Worm (Caenorhabditis elegans) whole organism, L3 larva: ENCODE measurements around the gene F43E2.1.
A peak's percentile ranks its signal among the peaks of the same experiment; 100 is the strongest.

Experiments used
- R02D3.7 ChIP-seq: fragments of 150-350 bp; optimal IDR thresholded peaks from 2 replicates; lab custom pipeline; 2014; ENCODE audit warnings: missing biosample characterization, missing genetic modification characterization
- ZK546.5 ChIP-seq: sonication (generic microtip); optimal IDR thresholded peaks from 2 replicates; lab custom pipeline; 2017; ENCODE audit warnings: missing biosample characterization, missing genetic modification characterization
- aly-2 ChIP-seq: fragments of 150-350 bp; optimal IDR thresholded peaks from 2 replicates; lab custom pipeline; 2014; ENCODE audit warnings: missing biosample characterization, missing genetic modification characterization
- ama-1 ChIP-seq: fragments of 150-350 bp; optimal IDR thresholded peaks from 2 replicates; lab custom pipeline; 2018
- ceh-16 ChIP-seq: sonication (generic microtip); optimal IDR thresholded peaks from 2 replicates; lab custom pipeline; 2017; ENCODE audit warnings: missing biosample characterization, missing genetic modification characterization
- ceh-28 ChIP-seq: fragments of 150-350 bp; optimal IDR thresholded peaks from 2 replicates; lab custom pipeline; 2014; ENCODE audit warnings: missing biosample characterization, missing genetic modification reagents, missing genetic modification characterization
- ceh-82 ChIP-seq: fragments of 150-350 bp; optimal IDR thresholded peaks from 2 replicates; lab custom pipeline; 2014; ENCODE audit warnings: missing biosample characterization, missing genetic modification characterization
- ceh-9 ChIP-seq: sonication (generic microtip); optimal IDR thresholded peaks from 2 replicates; lab custom pipeline; 2018; ENCODE audit warnings: missing biosample characterization, missing genetic modification characterization
- daf-12 ChIP-seq: fragments of 150-350 bp; optimal IDR thresholded peaks from 2 replicates; lab custom pipeline; 2014; ENCODE audit warnings: missing biosample characterization, missing genetic modification reagents, missing genetic modification characterization
- egl-5 ChIP-seq: fragments of 150-350 bp; optimal IDR thresholded peaks from 2 replicates; lab custom pipeline; 2017; ENCODE audit warnings: missing biosample characterization, missing genetic modification reagents, missing genetic modification characterization, inconsistent platforms
- elt-1 ChIP-seq: fragments of 150-350 bp; optimal IDR thresholded peaks from 2 replicates; lab custom pipeline; 2014; ENCODE audit warnings: missing biosample characterization, missing genetic modification characterization
- elt-2 ChIP-seq: sonication (generic microtip); optimal IDR thresholded peaks from 2 replicates; lab custom pipeline; 2016; ENCODE audit warnings: missing genetic modification reagents, mild to moderate bottlenecking, missing genetic modification characterization, missing compliant biosample characterization
- eor-1 ChIP-seq, 2 experiments: fragments of 150-350 bp; optimal IDR thresholded peaks; 2 replicates each; lab custom pipeline; 2014 to 2018; ENCODE audit warnings: missing biosample characterization in 2 of 2, missing genetic modification characterization in 2 of 2
- fkh-2 ChIP-seq: fragments of 150-350 bp; optimal IDR thresholded peaks from 2 replicates; lab custom pipeline; 2014; ENCODE audit warnings: missing biosample characterization, missing genetic modification reagents, missing genetic modification characterization
- fos-1 ChIP-seq: fragments of 150-350 bp; optimal IDR thresholded peaks from 2 replicates; lab custom pipeline; 2014; ENCODE audit warnings: missing biosample characterization, missing genetic modification characterization
- hmg-11 ChIP-seq: sonication (generic microtip); optimal IDR thresholded peaks from 2 replicates; lab custom pipeline; 2016; ENCODE audit warnings: missing genetic modification characterization, missing compliant biosample characterization
- jun-1 ChIP-seq: fragments of 150-350 bp; optimal IDR thresholded peaks from 2 replicates; lab custom pipeline; 2014; ENCODE audit warnings: missing biosample characterization, missing genetic modification reagents, missing genetic modification characterization
- lin-15B ChIP-seq: fragments of 150-350 bp; optimal IDR thresholded peaks from 2 replicates; lab custom pipeline; 2014; ENCODE audit warnings: missing biosample characterization, missing genetic modification characterization
- lin-39 ChIP-seq: fragments of 150-350 bp; optimal IDR thresholded peaks from 2 replicates; lab custom pipeline; 2018; ENCODE audit warnings: missing biosample characterization, missing genetic modification reagents, missing genetic modification characterization
- lsy-12 ChIP-seq: sonication (generic microtip); optimal IDR thresholded peaks from 2 replicates; lab custom pipeline; 2016; ENCODE audit warnings: mild to moderate bottlenecking, missing genetic modification characterization, missing compliant biosample characterization
- mdl-1 ChIP-seq: fragments of 150-350 bp; optimal IDR thresholded peaks from 2 replicates; lab custom pipeline; 2014; ENCODE audit warnings: missing biosample characterization, missing genetic modification characterization
- mml-1 ChIP-seq: fragments of 150-350 bp; sonication (generic microtip); optimal IDR thresholded peaks from 3 replicates; lab custom pipeline; 2014; ENCODE audit warnings: missing biosample characterization, missing genetic modification characterization
- nfya-1 ChIP-seq: sonication (generic microtip); optimal IDR thresholded peaks from 2 replicates; lab custom pipeline; 2017; ENCODE audit warnings: missing genetic modification characterization, mild to moderate bottlenecking, missing compliant biosample characterization, antibody characterized with exemption, moderate library complexity; ENCODE audit not compliant: insufficient read depth
- nhr-11 ChIP-seq: fragments of 150-350 bp; optimal IDR thresholded peaks from 2 replicates; lab custom pipeline; 2014; ENCODE audit warnings: missing biosample characterization, missing genetic modification characterization
- nhr-12 ChIP-seq: fragments of 150-350 bp; optimal IDR thresholded peaks from 2 replicates; lab custom pipeline; 2014; ENCODE audit warnings: missing biosample characterization, missing genetic modification characterization
- nhr-23 ChIP-seq: fragments of 150-350 bp; optimal IDR thresholded peaks from 2 replicates; lab custom pipeline; 2014; ENCODE audit warnings: missing biosample characterization, missing genetic modification reagents, missing genetic modification characterization
- nhr-25 ChIP-seq: sonication (generic microtip); optimal IDR thresholded peaks from 2 replicates; lab custom pipeline; 2017; ENCODE audit warnings: missing biosample characterization, missing genetic modification characterization
- nhr-28 ChIP-seq: fragments of 150-350 bp; optimal IDR thresholded peaks from 2 replicates; lab custom pipeline; 2014; ENCODE audit warnings: missing biosample characterization, missing genetic modification characterization
- nhr-43 ChIP-seq: sonication (generic microtip); optimal IDR thresholded peaks from 2 replicates; lab custom pipeline; 2016; ENCODE audit warnings: mild to moderate bottlenecking, missing genetic modification characterization, missing compliant biosample characterization; ENCODE audit not compliant: poor library complexity, severe bottlenecking
- nhr-76 ChIP-seq: fragments of 150-350 bp; sonication (generic microtip); optimal IDR thresholded peaks from 5 replicates; lab custom pipeline; 2014; ENCODE audit warnings: missing biosample characterization, missing genetic modification characterization
- nhr-77 ChIP-seq: fragments of 150-350 bp; optimal IDR thresholded peaks from 2 replicates; lab custom pipeline; 2014; ENCODE audit warnings: missing biosample characterization, missing genetic modification characterization
- pha-4 ChIP-seq: fragments of 150-350 bp; optimal IDR thresholded peaks from 2 replicates; lab custom pipeline; 2014; ENCODE audit warnings: missing biosample characterization, missing genetic modification reagents, missing genetic modification characterization
- pqm-1 ChIP-seq: fragments of 150-350 bp; optimal IDR thresholded peaks from 2 replicates; lab custom pipeline; 2017; ENCODE audit warnings: missing biosample characterization, missing genetic modification characterization, inconsistent platforms
- skn-1 ChIP-seq: fragments of 150-350 bp; optimal IDR thresholded peaks from 2 replicates; lab custom pipeline; 2014; ENCODE audit warnings: missing biosample characterization, missing genetic modification characterization
- snpc-4 ChIP-seq: fragments of 150-350 bp; optimal IDR thresholded peaks from 2 replicates; lab custom pipeline; 2014; ENCODE audit warnings: missing biosample characterization, missing genetic modification characterization
- tbx-2 ChIP-seq: sonication (generic microtip); optimal IDR thresholded peaks from 2 replicates; lab custom pipeline; 2016; ENCODE audit warnings: mild to moderate bottlenecking, missing genetic modification characterization, missing compliant biosample characterization
- unc-62 ChIP-seq: fragments of 150-350 bp; sonication (generic microtip); optimal IDR thresholded peaks from 4 replicates; lab custom pipeline; 2014; ENCODE audit warnings: missing biosample characterization, missing genetic modification reagents, missing genetic modification characterization
- zag-1 ChIP-seq: fragments of 150-350 bp; optimal IDR thresholded peaks from 2 replicates; lab custom pipeline; 2014; ENCODE audit warnings: missing biosample characterization, missing genetic modification characterization
- ztf-11 ChIP-seq: fragments of 150-350 bp; optimal IDR thresholded peaks from 2 replicates; lab custom pipeline; 2014; ENCODE audit warnings: missing biosample characterization, missing genetic modification characterization
- ztf-4 ChIP-seq: fragments of 150-350 bp; optimal IDR thresholded peaks from 2 replicates; lab custom pipeline; 2014; ENCODE audit warnings: missing biosample characterization, missing genetic modification characterization

F43E2.1 gene

ce11 chrII:7356773-7357172 is 18.3 kb upstream of the F43E2.1 start (continued):
- TF ChIP-seq nhr-25 (tag; lab: Kevin White, UChicago): no peak
- no peak for TF ChIP-seq nhr-77
- no peak for TF ChIP-seq mml-1 (tag; lab: Kevin White, UChicago)
- TF ChIP-seq aly-2 (tag; lab: Kevin White, UChicago): no peak
- no peak for TF ChIP-seq ztf-11
- TF ChIP-seq unc-62 (GFP tag; lab: Kevin White, UChicago): no peak
- no peak for TF ChIP-seq daf-12 (tag; lab: Kevin White, UChicago)
- no peak for TF ChIP-seq tbx-2
- TF ChIP-seq elt-1: no peak
- TF ChIP-seq ceh-9 (tag; lab: Kevin White, UChicago): no peak
- no peak for TF ChIP-seq ceh-16 (tag; lab: Kevin White, UChicago)
- TF ChIP-seq elt-2 (tag; lab: Kevin White, UChicago): no peak
- TF ChIP-seq ama-1 (lab: Kevin White, UChicago): no peak
- no peak for TF ChIP-seq fos-1 (tag; lab: Kevin White, UChicago)
- TF ChIP-seq snpc-4 (tag; lab: Kevin White, UChicago): no peak
- TF ChIP-seq mdl-1: no peak

ce11 chrII:7357176-7357575 is 17.9 kb upstream of the F43E2.1 start:
- TF ChIP-seq ceh-82 (no peak), nhr-23 (tag; lab: Kevin White, UChicago) (no peak), nhr-12 (tag; lab: Kevin White, UChicago) (no peak)
- TF ChIP-seq, all 47 proteins: peak for 0

- TF ChIP-seq mml-1 (tag; lab: Kevin White, UChicago) (no peak), ztf-11 (no peak), lsy-12 (tag; lab: Kevin White, UChicago) (no peak), ceh-82 (no peak), unc-62 (GFP tag; lab: Kevin White, UChicago) (no peak), R02D3.7 (no peak), pqm-1 (no peak), egl-5 (tag; lab: Kevin White, UChicago) (no peak), snpc-4 (tag; lab: Kevin White, UChicago) (no peak), pha-4 (tag; lab: Kevin White, UChicago) (no peak), jun-1 (tag; lab: Kevin White, UChicago) (no peak), ama-1 (lab: Kevin White, UChicago) (no peak), ztf-4 (tag; lab: Kevin White, UChicago) (no peak), fkh-2 (tag; lab: Kevin White, UChicago) (no peak), fos-1 (tag; lab: Kevin White, UChicago) (no peak), nhr-77 (no peak), nhr-76 (tag; lab: Kevin White, UChicago) (no peak)
- TF ChIP-seq, all 47 proteins: peak for 0
These were observed 16.6 kb upstream of the F43E2.1 start, which contains the start of gene insc-1 for ce11 chrII:7358489-7358943. Gene insc-1, plus strand, starts transcription at chrII:7358893.

- TF ChIP-seq nhr-11 (tag; lab: Kevin White, UChicago) (no peak), mdl-1 (no peak), lin-15B (tag; lab: Kevin White, UChicago) (no peak), fkh-2 (tag; lab: Kevin White, UChicago) (no peak), pha-4 (tag; lab: Kevin White, UChicago) (peak; percentile 32), nhr-23 (tag; lab: Kevin White, UChicago) (no peak), snpc-4 (tag; lab: Kevin White, UChicago) (peak; percentile 30), fos-1 (tag; lab: Kevin White, UChicago) (no peak), nfya-1 (tag; lab: Kevin White, UChicago) (peak; percentile 70), nhr-76 (tag; lab: Kevin White, UChicago) (no peak), aly-2 (tag; lab: Kevin White, UChicago) (no peak), nhr-77 (no peak), ceh-28 (tag; lab: Kevin White, UChicago) (peak; percentile 57), hmg-11 (tag; lab: Kevin White, UChicago) (peak; percentile 21), lin-39 (tag; lab: Kevin White, UChicago) (no peak), skn-1 (peak; percentile 99), daf-12 (tag; lab: Kevin White, UChicago) (no peak), ztf-4 (tag; lab: Kevin White, UChicago) (no peak), ceh-82 (no peak), nhr-43 (tag; lab: Kevin White, UChicago) (no peak), pqm-1 (peak; percentile 72), ZK546.5 (tag; lab: Kevin White, UChicago) (no peak), elt-2 (tag; lab: Kevin White, UChicago) (peak; percentile 74), jun-1 (tag; lab: Kevin White, UChicago) (no peak), zag-1 (tag; lab: Kevin White, UChicago) (no peak), mml-1 (tag; lab: Kevin White, UChicago) (no peak), eor-1 (tag; optimal IDR thresholded peaks at IDR 0.05; lab: Kevin White, UChicago) (no peak), lsy-12 (tag; lab: Kevin White, UChicago) (no peak), R02D3.7 (no peak), nhr-28 (no peak)
- TF ChIP-seq, all 47 proteins: peak for 8
These were observed 11.1 kb upstream of the F43E2.1 start, which contains the start of gene msra-1 for ce11 chrII:7363990-7364455. Gene msra-1, minus strand, starts transcription at chrII:7364040.
